Worm (Caenorhabditis elegans) whole organism, L3 larva: ENCODE results near the gene C02B8.3.

Experiments
- daf-12 ChIP-seq: fragments of 150-350 bp; optimal IDR thresholded peaks from 2 replicates; lab custom pipeline; 2014; ENCODE audit warnings: missing biosample characterization, missing genetic modification reagents, missing genetic modification characterization
- fkh-10 ChIP-seq: sonication (generic microtip); optimal IDR thresholded peaks from 2 replicates; lab custom pipeline; 2017; ENCODE audit warnings: missing biosample characterization, missing genetic modification reagents, missing genetic modification characterization
- lin-39 ChIP-seq: fragments of 150-350 bp; optimal IDR thresholded peaks from 2 replicates; lab custom pipeline; 2018; ENCODE audit warnings: missing biosample characterization, missing genetic modification reagents, missing genetic modification characterization
- nhr-12 ChIP-seq: fragments of 150-350 bp; optimal IDR thresholded peaks from 2 replicates; lab custom pipeline; 2014; ENCODE audit warnings: missing biosample characterization, missing genetic modification characterization
- pqm-1 ChIP-seq: fragments of 150-350 bp; optimal IDR thresholded peaks from 2 replicates; lab custom pipeline; 2017; ENCODE audit warnings: missing biosample characterization, missing genetic modification characterization, inconsistent platforms
- ztf-11 ChIP-seq: fragments of 150-350 bp; optimal IDR thresholded peaks from 2 replicates; lab custom pipeline; 2014; ENCODE audit warnings: missing biosample characterization, missing genetic modification characterization

DNA sequence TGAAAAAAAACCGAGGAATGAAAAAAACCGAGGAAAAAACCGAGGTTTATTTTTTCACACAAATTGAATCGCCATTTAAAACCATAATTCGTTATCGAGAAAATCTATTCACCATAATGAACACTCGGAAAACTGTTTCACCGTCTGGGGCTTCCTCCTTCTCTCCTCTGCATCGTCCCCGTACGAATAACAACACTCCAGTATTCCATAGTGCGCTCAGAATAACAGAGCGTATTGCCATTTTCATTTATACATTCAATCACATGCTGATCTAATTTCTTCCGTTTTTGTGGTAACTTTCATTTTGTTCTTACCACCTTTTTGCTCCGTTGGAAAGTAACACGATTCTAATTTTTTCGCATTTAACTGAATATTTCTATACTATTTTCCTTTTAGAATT lies 30.3 kb downstream of the C02B8.3 start, which contains the start of gene C17H11.2:
- TF ChIP-seq daf-12 (tag; lab: Kevin White, UChicago) (no peak), fkh-10 (GFP tag; lab: Kevin White, UChicago) (no peak), pqm-1 (tag; lab: Kevin White, UChicago) (no peak), nhr-12 (tag; lab: Kevin White, UChicago) (no peak), lin-39 (tag; lab: Kevin White, UChicago) (no peak), ztf-11 (tag; lab: Kevin White, UChicago) (no peak)
